Worm (Caenorhabditis elegans) whole organism, young adult: Measurements from ENCODE around the gene T09E8.4.
"Not testable (repeated sequence)": the region's sequence is repeated elsewhere in the genome, so short reads cannot be mapped to it uniquely, and the experiment has no call there.

Source experiments
- B0035.1 ChIP-seq: sonication (generic microtip); optimal IDR thresholded peaks from 2 replicates; lab custom pipeline; 2016; ENCODE audit warnings: missing genetic modification characterization, mild to moderate bottlenecking, missing compliant biosample characterization, missing genotype, missing genetic modification reagents
- F22D6.2 ChIP-seq: sonication (generic microtip); optimal IDR thresholded peaks from 2 replicates; lab custom pipeline; 2016; ENCODE audit warnings: mild to moderate bottlenecking, missing genetic modification characterization, missing compliant biosample characterization
- F23B12.7 ChIP-seq: sonication (generic microtip); optimal IDR thresholded peaks from 2 replicates; lab custom pipeline; 2017; ENCODE audit warnings: missing genetic modification characterization, mild to moderate bottlenecking, missing compliant biosample characterization, antibody characterized with exemption, moderate library complexity; ENCODE audit not compliant: insufficient read depth
- F49E8.2 ChIP-seq: sonication (generic microtip); optimal IDR thresholded peaks from 3 replicates; lab custom pipeline; 2017; ENCODE audit warnings: missing genetic modification characterization, mild to moderate bottlenecking, missing compliant biosample characterization, antibody characterized with exemption, moderate library complexity; ENCODE audit not compliant: insufficient read depth
- ama-1 ChIP-seq, 3 experiments: fragments of 150-350 bp in 1 of 3; sonication (generic microtip) in 2 of 3; optimal IDR thresholded peaks; 2 replicates each; lab custom pipeline; 2014 to 2018; ENCODE audit warnings: missing biosample characterization in 2 of 3, missing genetic modification characterization in 2 of 3, missing genetic modification reagents in 2 of 3
- athp-1 ChIP-seq: sonication (generic microtip); optimal IDR thresholded peaks from 2 replicates; lab custom pipeline; 2017; ENCODE audit warnings: mild to moderate bottlenecking, missing genetic modification characterization, missing compliant biosample characterization
- egl-44 ChIP-seq: fragments of 200-800 bp; sonication (Bioruptor generic); IDR thresholded peaks from 2 replicates; pipeline ENCODE4 v1.3.6; 2022; ENCODE audit warnings: missing genetic modification reagents, missing genetic modification characterization, missing compliant biosample characterization
- lin-40 ChIP-seq: sonication (generic microtip); optimal IDR thresholded peaks from 2 replicates; lab custom pipeline; 2016; ENCODE audit warnings: missing genetic modification characterization, mild to moderate bottlenecking, missing compliant biosample characterization, missing genotype, missing genetic modification reagents
- lir-1 ChIP-seq: fragments of 200-800 bp; sonication (Bioruptor generic); conservative IDR thresholded peaks from 2 replicates; pipeline ENCODE4 v1.3.6; 2022; ENCODE audit warnings: missing genetic modification reagents, missing genetic modification characterization, missing compliant biosample characterization
- madf-6 ChIP-seq: fragments of 200-800 bp; sonication (Bioruptor generic); IDR thresholded peaks from 2 replicates; pipeline ENCODE4 v1.3.6; 2022; ENCODE audit warnings: missing genetic modification reagents, missing genetic modification characterization, missing compliant biosample characterization
- mel-28 ChIP-seq: sonication (generic microtip); optimal IDR thresholded peaks from 2 replicates; lab custom pipeline; 2016; ENCODE audit warnings: borderline replicate concordance, mild to moderate bottlenecking, missing genetic modification characterization, missing compliant biosample characterization
- nhr-80 ChIP-seq: sonication (generic microtip); optimal IDR thresholded peaks from 2 replicates; lab custom pipeline; 2016; ENCODE audit warnings: missing genetic modification characterization, missing compliant biosample characterization
- rcor-1 ChIP-seq: fragments of 200-800 bp; sonication (Bioruptor generic); IDR thresholded peaks from 2 replicates; pipeline ENCODE4 v1.3.6; 2022; ENCODE audit warnings: missing genetic modification reagents, missing genetic modification characterization, missing compliant biosample characterization

DNA sequence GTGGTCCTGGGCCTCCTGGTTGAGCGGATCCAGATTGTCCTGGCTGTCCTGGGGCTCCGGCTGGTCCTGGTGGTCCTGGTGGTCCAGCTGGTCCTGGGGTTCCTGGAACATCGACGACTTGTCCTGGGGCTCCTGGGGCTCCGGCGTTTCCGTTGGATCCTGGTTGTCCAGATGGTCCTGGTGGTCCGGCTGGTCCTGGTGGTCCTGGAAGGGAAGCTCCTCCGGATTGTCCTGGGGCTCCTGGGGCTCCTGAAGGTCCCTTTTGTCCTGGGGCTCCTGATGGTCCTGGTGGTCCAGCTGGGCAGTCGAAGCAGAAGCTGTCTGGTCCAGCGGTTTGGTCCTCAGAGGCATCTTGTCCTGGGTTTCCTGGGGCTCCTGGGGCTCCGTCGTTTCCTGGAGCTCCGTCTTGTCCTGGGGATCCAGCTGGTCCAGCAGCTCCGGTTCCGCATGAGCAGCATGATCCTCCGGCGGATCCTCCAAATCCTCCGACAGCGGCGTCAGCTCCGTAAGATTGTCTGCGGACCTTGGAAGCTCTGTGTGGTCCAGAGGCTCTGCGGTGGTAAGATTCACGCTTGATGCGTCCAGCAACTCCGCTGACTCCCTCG lies 17.3 kb upstream of the T09E8.4 start:
- TF ChIP-seq rcor-1 (GFP tag; lab: Robert Waterston, UW); athp-1 (tag; lab: Kevin White, UChicago); F49E8.2; egl-44 (GFP tag; lab: Robert Waterston, UW); madf-6; F22D6.2 (tag; lab: Kevin White, UChicago); ama-1 (optimal IDR thresholded peaks at IDR 0.05; lab: Kevin White, UChicago); ama-1 (GFP tag; optimal IDR thresholded peaks at IDR 0.05; lab: Kevin White, UChicago); lin-40 (tag; lab: Kevin White, UChicago); B0035.1 (tag; lab: Kevin White, UChicago); F23B12.7 (tag; lab: Kevin White, UChicago); nhr-80; lir-1 (GFP tag; lab: Robert Waterston, UW); mel-28: not testable (repeated sequence)
